Worm (Caenorhabditis elegans) whole organism, L1 larva: ENCODE results near the gene C16C10.9.

Experiments used
- C16A3.4 ChIP-seq: fragments of 150-350 bp; optimal IDR thresholded peaks from 2 replicates; lab custom pipeline; 2014; ENCODE audit warnings: missing biosample characterization, missing genetic modification characterization
- F16B12.6 ChIP-seq: fragments of 150-350 bp; optimal IDR thresholded peaks from 2 replicates; lab custom pipeline; 2014; ENCODE audit warnings: missing biosample characterization, missing genetic modification characterization
- aha-1 ChIP-seq: fragments of 150-350 bp; optimal IDR thresholded peaks from 2 replicates; lab custom pipeline; 2014; ENCODE audit warnings: missing biosample characterization, missing genetic modification characterization
- alr-1 ChIP-seq: fragments of 200-800 bp; sonication (Bioruptor generic); optimal IDR thresholded peaks from 2 replicates; lab custom pipeline; 2018; ENCODE audit warnings: borderline replicate concordance, mild to moderate bottlenecking, missing genetic modification characterization, missing compliant biosample characterization
- aly-2 ChIP-seq: fragments of 150-350 bp; optimal IDR thresholded peaks from 2 replicates; lab custom pipeline; 2014; ENCODE audit warnings: missing biosample characterization, missing genetic modification characterization
- ceh-63 ChIP-seq: fragments of 200-800 bp; sonication (Bioruptor generic); optimal IDR thresholded peaks from 2 replicates; lab custom pipeline; 2018; ENCODE audit warnings: mild to moderate bottlenecking, missing genetic modification characterization, missing compliant biosample characterization
- ceh-8 ChIP-seq: fragments of 200-800 bp; sonication (Bioruptor generic); optimal IDR thresholded peaks from 2 replicates; lab custom pipeline; 2018; ENCODE audit warnings: mild to moderate bottlenecking, missing genetic modification characterization, moderate library complexity, missing compliant biosample characterization
- ceh-82 ChIP-seq, 3 experiments: fragments of 150-350 bp in 1 of 3; sonication (generic microtip) in 2 of 3; optimal IDR thresholded peaks; 2 replicates each; lab custom pipeline; 2014 to 2017; ENCODE audit warnings: missing biosample characterization in 3 of 3, missing genetic modification characterization in 3 of 3
- ceh-88 ChIP-seq: fragments of 200-800 bp; sonication (Bioruptor generic); IDR thresholded peaks from 2 replicates; pipeline ENCODE4 v1.3.6; 2022; ENCODE audit warnings: missing genetic modification characterization, missing compliant biosample characterization
- ces-1 ChIP-seq: fragments of 150-350 bp; optimal IDR thresholded peaks from 2 replicates; lab custom pipeline; 2014; ENCODE audit warnings: missing biosample characterization, missing genetic modification reagents, missing genetic modification characterization
- dpl-1 ChIP-seq, 3 experiments: fragments of 150-350 bp in 2 of 3; sonication (generic microtip) in 1 of 3; optimal IDR thresholded peaks; 2 replicates each; lab custom pipeline; 2014 to 2017; ENCODE audit warnings: missing biosample characterization in 3 of 3, missing genetic modification characterization in 3 of 3, missing genetic modification reagents in 3 of 3
- dsc-1 ChIP-seq: sonication (generic microtip); optimal IDR thresholded peaks from 2 replicates; lab custom pipeline; 2016; ENCODE audit warnings: mild to moderate bottlenecking, missing genetic modification characterization, missing compliant biosample characterization
- efl-1 ChIP-seq, 4 experiments: fragments of 150-350 bp; optimal IDR thresholded peaks in 3 of 4; peaks in 1 of 4; 1 replicate in 1 of 4; 2 replicates in 3 of 4; lab custom pipeline; 2014; ENCODE audit warnings: missing biosample characterization in 2 of 4, missing genetic modification characterization in 2 of 4, missing genetic modification reagents in 2 of 4
- elt-3 ChIP-seq, 6 experiments: fragments of 150-350 bp in 1 of 6; sonication (generic microtip); optimal IDR thresholded peaks; 2 replicates each; lab custom pipeline; 2017 to 2018; ENCODE audit warnings: missing biosample characterization in 6 of 6, missing genetic modification characterization in 6 of 6, inconsistent platforms in 1 of 6
- fkh-10 ChIP-seq: sonication (generic microtip); optimal IDR thresholded peaks from 2 replicates; lab custom pipeline; 2017; ENCODE audit warnings: missing biosample characterization, missing genetic modification reagents, missing genetic modification characterization
- fkh-4 ChIP-seq: sonication (generic microtip); optimal IDR thresholded peaks from 2 replicates; lab custom pipeline; 2016; ENCODE audit warnings: missing compliant biosample characterization, missing genetic modification characterization, borderline replicate concordance
- fkh-8 ChIP-seq: sonication (generic microtip); optimal IDR thresholded peaks from 2 replicates; lab custom pipeline; 2016; ENCODE audit warnings: mild to moderate bottlenecking, missing genetic modification characterization, missing compliant biosample characterization
- fos-1 ChIP-seq: fragments of 150-350 bp; optimal IDR thresholded peaks from 2 replicates; lab custom pipeline; 2014; ENCODE audit warnings: missing biosample characterization, missing genetic modification characterization
- grh-1 ChIP-seq: fragments of 200-800 bp; sonication (Bioruptor generic); IDR thresholded peaks from 2 replicates; pipeline ENCODE4 v1.3.6; 2022; ENCODE audit warnings: missing genetic modification reagents, missing genetic modification characterization, missing compliant biosample characterization
- hpl-2 ChIP-seq: fragments of 150-350 bp; optimal IDR thresholded peaks from 2 replicates; lab custom pipeline; 2014; ENCODE audit warnings: missing biosample characterization, missing genetic modification reagents, missing genetic modification characterization
- irx-1 ChIP-seq: sonication (generic microtip); optimal IDR thresholded peaks from 2 replicates; lab custom pipeline; 2016; ENCODE audit warnings: missing genetic modification characterization, missing compliant biosample characterization
- isw-1 ChIP-seq: fragments of 200-800 bp; sonication (Bioruptor generic); IDR thresholded peaks from 2 replicates; pipeline ENCODE4 v1.3.6; 2022; ENCODE audit warnings: missing genetic modification characterization, missing compliant biosample characterization
- lin-13 ChIP-seq: fragments of 150-350 bp; optimal IDR thresholded peaks from 2 replicates; lab custom pipeline; 2014; ENCODE audit warnings: missing biosample characterization, missing genetic modification reagents, missing genetic modification characterization
- lin-15B ChIP-seq: fragments of 150-350 bp; sonication (generic microtip); optimal IDR thresholded peaks from 3 replicates; lab custom pipeline; 2014; ENCODE audit warnings: missing biosample characterization, missing genetic modification characterization
- lin-35 ChIP-seq, 2 experiments: fragments of 150-350 bp; optimal IDR thresholded peaks; 2 replicates each; lab custom pipeline; 2014; ENCODE audit warnings: missing biosample characterization in 2 of 2, missing genetic modification characterization in 2 of 2, missing genetic modification reagents in 2 of 2
- lsy-2 ChIP-seq, 2 experiments: fragments of 150-350 bp; optimal IDR thresholded peaks; 2 replicates each; lab custom pipeline; 2014; ENCODE audit warnings: missing biosample characterization in 2 of 2, missing genetic modification characterization in 2 of 2
- mab-9 ChIP-seq: fragments of 200-800 bp; sonication (Bioruptor generic); IDR thresholded peaks from 2 replicates; pipeline ENCODE4 v1.3.6; 2022; ENCODE audit warnings: missing genetic modification reagents, missing genetic modification characterization, missing compliant biosample characterization
- mdl-1 ChIP-seq, 2 experiments: fragments of 150-350 bp; optimal IDR thresholded peaks; 2 replicates each; lab custom pipeline; 2014 to 2017; ENCODE audit warnings: missing biosample characterization in 2 of 2, missing genetic modification characterization in 2 of 2, inconsistent platforms in 1 of 2
- mep-1 ChIP-seq: fragments of 150-350 bp; optimal IDR thresholded peaks from 2 replicates; lab custom pipeline; 2014; ENCODE audit warnings: missing biosample characterization, missing genetic modification characterization
- nhr-12 ChIP-seq: sonication (generic microtip); optimal IDR thresholded peaks from 2 replicates; lab custom pipeline; 2017; ENCODE audit warnings: missing biosample characterization, missing genetic modification characterization
- nhr-19 ChIP-seq: fragments of 200-800 bp; sonication (Bioruptor generic); conservative IDR thresholded peaks from 2 replicates; pipeline ENCODE4 v1.3.6; 2022; ENCODE audit warnings: missing genetic modification characterization, missing compliant biosample characterization
- nhr-20 ChIP-seq: sonication (generic microtip); optimal IDR thresholded peaks from 2 replicates; lab custom pipeline; 2016; ENCODE audit warnings: mild to moderate bottlenecking, missing genetic modification characterization, missing compliant biosample characterization
- nhr-28 ChIP-seq: fragments of 150-350 bp; optimal IDR thresholded peaks from 2 replicates; lab custom pipeline; 2014; ENCODE audit warnings: missing biosample characterization, missing genetic modification characterization
- nhr-47 ChIP-seq: sonication (generic microtip); optimal IDR thresholded peaks from 2 replicates; lab custom pipeline; 2016; ENCODE audit warnings: mild to moderate bottlenecking, missing genetic modification characterization, moderate library complexity, missing compliant biosample characterization
- nhr-71 ChIP-seq: sonication (generic microtip); optimal IDR thresholded peaks from 2 replicates; lab custom pipeline; 2016; ENCODE audit warnings: mild to moderate bottlenecking, missing genetic modification characterization, moderate library complexity, missing compliant biosample characterization
- nhr-76 ChIP-seq: sonication (generic microtip); optimal IDR thresholded peaks from 2 replicates; lab custom pipeline; 2017; ENCODE audit warnings: missing biosample characterization, missing genetic modification characterization
- nhr-77 ChIP-seq: fragments of 150-350 bp; optimal IDR thresholded peaks from 2 replicates; lab custom pipeline; 2014; ENCODE audit warnings: missing biosample characterization, missing genetic modification characterization
- nhr-84 ChIP-seq: sonication (generic microtip); optimal IDR thresholded peaks from 2 replicates; lab custom pipeline; 2017; ENCODE audit warnings: missing biosample characterization, missing genetic modification characterization
- nhr-85 ChIP-seq: sonication (generic microtip); peaks from one replicate; lab custom pipeline; 2016; ENCODE audit warnings: missing genetic modification characterization, inconsistent platforms, missing compliant biosample characterization
- nhr-90 ChIP-seq: sonication (generic microtip); optimal IDR thresholded peaks from 2 replicates; lab custom pipeline; 2016; ENCODE audit warnings: mild to moderate bottlenecking, missing genetic modification characterization, missing compliant biosample characterization; ENCODE audit not compliant: poor library complexity
- pax-3 ChIP-seq: fragments of 200-800 bp; sonication (Bioruptor generic); optimal IDR thresholded peaks from 2 replicates; lab custom pipeline; 2018; ENCODE audit warnings: mild to moderate bottlenecking, missing genetic modification characterization, moderate library complexity, missing compliant biosample characterization
- rnt-1 ChIP-seq: sonication (generic microtip); optimal IDR thresholded peaks from 2 replicates; lab custom pipeline; 2016; ENCODE audit warnings: mild to moderate bottlenecking, missing genetic modification characterization, moderate library complexity, missing compliant biosample characterization
- skn-1 ChIP-seq: fragments of 150-350 bp; optimal IDR thresholded peaks from 2 replicates; lab custom pipeline; 2014; ENCODE audit warnings: missing biosample characterization, missing genetic modification characterization
- snpc-4 ChIP-seq: fragments of 150-350 bp; optimal IDR thresholded peaks from 2 replicates; lab custom pipeline; 2014; ENCODE audit warnings: missing biosample characterization, missing genetic modification characterization
- snu-23 ChIP-seq: sonication (generic microtip); optimal IDR thresholded peaks from 2 replicates; lab custom pipeline; 2016; ENCODE audit warnings: missing genetic modification characterization, missing compliant biosample characterization
- sox-4 ChIP-seq: sonication (generic microtip); optimal IDR thresholded peaks from 2 replicates; lab custom pipeline; 2016; ENCODE audit warnings: missing genetic modification characterization, missing compliant biosample characterization
- unc-130 ChIP-seq: fragments of 150-350 bp; optimal IDR thresholded peaks from 2 replicates; lab custom pipeline; 2017; ENCODE audit warnings: missing biosample characterization, missing genetic modification characterization, inconsistent platforms
- unc-86 ChIP-seq: sonication (generic microtip); optimal IDR thresholded peaks from 2 replicates; lab custom pipeline; 2016; ENCODE audit warnings: missing genetic modification characterization, missing compliant biosample characterization
- unc-98 ChIP-seq: fragments of 200-800 bp; sonication (Bioruptor generic); IDR thresholded peaks from 2 replicates; pipeline ENCODE4 v1.3.6; 2022; ENCODE audit warnings: missing genetic modification characterization, missing compliant biosample characterization
- zip-4 ChIP-seq: fragments of 200-800 bp; sonication (Bioruptor generic); optimal IDR thresholded peaks from 2 replicates; lab custom pipeline; 2018; ENCODE audit warnings: mild to moderate bottlenecking, missing genetic modification characterization, moderate library complexity, missing compliant biosample characterization
- ztf-11 ChIP-seq, 2 experiments: sonication (generic microtip); optimal IDR thresholded peaks; 2 replicates each; lab custom pipeline; 2016 to 2017; ENCODE audit warnings: missing genetic modification characterization in 2 of 2, missing biosample characterization in 1 of 2, missing compliant biosample characterization in 1 of 2

Gene C16C10.9

ce11 chrIII:4196301-4196987 is 39.2 kb upstream of the C16C10.9 start:
- TF ChIP-seq lin-13 = no peak
- TF ChIP-seq nhr-47 (tag; lab: Kevin White, UChicago) = peak; percentile 66
- TF ChIP-seq unc-130 = no peak
- peak; percentile 38; the same call in 1 of the 2 replicates for TF ChIP-seq ceh-88
- peak; percentile 50 for TF ChIP-seq nhr-20 (tag; lab: Kevin White, UChicago)
- no peak for TF ChIP-seq mab-9
- TF ChIP-seq mep-1 (tag; lab: Kevin White, UChicago) = peak; percentile 56
- TF ChIP-seq rnt-1 = peak; percentile 92
- no peak for TF ChIP-seq nhr-76 (tag; lab: Kevin White, UChicago)
- TF ChIP-seq nhr-85 (tag; lab: Kevin White, UChicago) = peak; percentile 76
- peak; percentile 84 for TF ChIP-seq nhr-71
- TF ChIP-seq isw-1 = peak; percentile 69
- TF ChIP-seq ceh-63 (GFP tag; lab: Kevin White, UChicago) = no peak
- TF ChIP-seq nhr-12 (tag; lab: Kevin White, UChicago) = no peak
- TF ChIP-seq fkh-8 = peak; percentile 85
- peak; percentile 18 to 85 (median 30) for TF ChIP-seq ceh-82 (tag; optimal IDR thresholded peaks at IDR 0.05; lab: Kevin White, UChicago)
- TF ChIP-seq irx-1 (tag; lab: Kevin White, UChicago) = peak; percentile 71
- TF ChIP-seq dpl-1 (GFP tag; optimal IDR thresholded peaks at IDR 0.05; lab: Kevin White, UChicago) = peak; percentile 47 to 71 (median 47)
- no peak for TF ChIP-seq ces-1 (GFP tag; lab: Kevin White, UChicago)
- TF ChIP-seq efl-1 (optimal IDR thresholded peaks at IDR 0.05; lab: Kevin White, UChicago) = peak; percentile 67 to 74
- peak; percentile 56 to 94 for TF ChIP-seq efl-1 (GFP tag; optimal IDR thresholded peaks at IDR 0.05 in 1 of 2; lab: Kevin White, UChicago)
- peak; percentile 2 for TF ChIP-seq nhr-77 (tag; lab: Kevin White, UChicago)
- 0 out of 2 replicates have a peak, but pooled peaks have one; percentile 49 for TF ChIP-seq unc-98
- TF ChIP-seq pax-3 (tag; lab: Kevin White, UChicago) = peak; percentile 64
- TF ChIP-seq grh-1 (GFP tag; lab: Robert Waterston, UW) = no peak
- TF ChIP-seq hpl-2 (GFP tag; lab: Kevin White, UChicago) = no peak
- peak; percentile 40 for TF ChIP-seq F16B12.6 (tag; lab: Kevin White, UChicago)
- peak; percentile 47 for TF ChIP-seq fkh-4 (tag; lab: Kevin White, UChicago)
- TF ChIP-seq ceh-8 = no peak
- peak; percentile 75 for TF ChIP-seq skn-1 (tag; lab: Kevin White, UChicago)
- TF ChIP-seq snpc-4 (tag; lab: Kevin White, UChicago) = peak; percentile 51
- TF ChIP-seq C16A3.4 = peak; percentile 21
- TF ChIP-seq nhr-84 = no peak
- TF ChIP-seq dsc-1 (tag; lab: Kevin White, UChicago) = peak; percentile 40
- TF ChIP-seq fos-1 (tag; lab: Kevin White, UChicago) = peak; percentile 3
- TF ChIP-seq lin-15B (tag; lab: Kevin White, UChicago) = peak; percentile 59
- TF ChIP-seq nhr-28 (tag; lab: Kevin White, UChicago) = no peak
- no peak for TF ChIP-seq aly-2 (tag; lab: Kevin White, UChicago)
- TF ChIP-seq lin-35 (GFP tag; optimal IDR thresholded peaks at IDR 0.05; lab: Kevin White, UChicago) = peak in 1 of 2 experiments; percentile 69
- peak; percentile 68 to 78 for TF ChIP-seq lsy-2 (tag; optimal IDR thresholded peaks at IDR 0.05; lab: Kevin White, UChicago)
- peak; percentile 15 for TF ChIP-seq zip-4 (GFP tag; lab: Kevin White, UChicago)
- no peak for TF ChIP-seq alr-1 (tag; lab: Kevin White, UChicago)
- TF ChIP-seq nhr-19 (GFP tag; lab: Robert Waterston, UW) = peak; percentile 56
- no peak for TF ChIP-seq elt-3 (tag; optimal IDR thresholded peaks at IDR 0.05; lab: Kevin White, UChicago)
- peak; percentile 15 for TF ChIP-seq sox-4 (tag; lab: Kevin White, UChicago)
- peak; percentile 63 to 90 for TF ChIP-seq mdl-1 (tag; optimal IDR thresholded peaks at IDR 0.05; lab: Kevin White, UChicago)
- TF ChIP-seq ztf-11 (tag; optimal IDR thresholded peaks at IDR 0.05; lab: Kevin White, UChicago) = peak in 1 of 2 experiments; percentile 58
- peak; percentile 42 for TF ChIP-seq fkh-10
- peak; percentile 73 for TF ChIP-seq unc-86 (tag; lab: Kevin White, UChicago)
- peak; percentile 19 for TF ChIP-seq nhr-90 (tag; lab: Kevin White, UChicago)
- TF ChIP-seq snu-23 (GFP tag; lab: Kevin White, UChicago) = peak; percentile 60
- TF ChIP-seq aha-1 (tag; lab: Kevin White, UChicago) = no peak
